1 fruit fly cellular context compared by ENCODE assay signal in the genomic region with DNA sequence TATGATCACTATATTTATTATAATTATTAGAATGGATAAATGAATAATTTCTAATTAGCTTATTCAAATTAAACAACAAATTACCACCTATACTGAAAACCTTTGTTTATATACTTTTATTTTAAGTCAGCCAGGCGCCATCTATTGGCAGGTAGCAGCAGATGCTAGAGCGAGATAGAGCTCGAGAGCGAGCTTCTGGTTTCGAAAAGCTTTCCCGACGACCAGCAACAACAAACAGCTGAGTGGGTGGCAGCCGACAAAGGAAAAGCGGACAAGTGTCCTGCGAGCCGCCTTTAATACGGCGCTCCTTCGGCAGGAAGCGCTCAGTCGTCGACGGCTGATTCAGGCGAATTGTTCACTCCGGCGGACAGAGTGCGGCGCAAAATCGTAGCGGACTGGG.
TF ChIP-seq lines count a peak whose summit lies in the region.

A gene (plus strand): TSS at position 337 of the 400 bp plus-strand sequence.

TF ChIP-seq in whole organism, embryonic, 481 proteins besides CTCF, POLR2A, EP300 and RAD21 (continued from another document and continues in another):
- TF ChIP-seq croc (GFP tag; conservative IDR thresholded peaks at IDR 0.05; lab: Robert Waterston, UW) (no peak), ems (GFP tag; optimal IDR thresholded peaks at IDR 0.05; lab: Kevin White, UChicago) (peak; percentile 33), CG13296 (GFP tag; optimal IDR thresholded peaks at IDR 0.05; lab: Kevin White, UChicago) (peak; percentile 59), odd (GFP tag; optimal IDR thresholded peaks at IDR 0.05; lab: Kevin White, UChicago) (peak; percentile 40), CG10959 (GFP tag; IDR thresholded peaks at IDR 0.05; lab: Robert Waterston, UW) (no peak), Ets65A (GFP tag; lab: Kevin White, UChicago) (peak; percentile 44), Fer1 (GFP tag; optimal IDR thresholded peaks at IDR 0.05; lab: Kevin White, UChicago) (peak; percentile 76), caup (GFP tag; optimal IDR thresholded peaks at IDR 0.05; lab: Kevin White, UChicago; ENCODE audit: severe bottlenecking) (peak; percentile 76), CG3847 (GFP tag; IDR thresholded peaks at IDR 0.05; lab: Robert Waterston, UW) (peak; percentile 25; the same call in 1 of the 2 replicates), Side (GFP tag; optimal IDR thresholded peaks at IDR 0.05; lab: Kevin White, UChicago) (no peak), CG1024 (GFP tag; IDR thresholded peaks at IDR 0.05; lab: Robert Waterston, UW) (0 out of 2 replicates have a peak, but pooled peaks have one; percentile 21), CG2712 (tag; optimal IDR thresholded peaks at IDR 0.05; lab: Kevin White, UChicago) (no peak), gcm2 (GFP tag; optimal IDR thresholded peaks at IDR 0.05; lab: Kevin White, UChicago) (no peak), bowl (GFP tag; IDR thresholded peaks at IDR 0.05; lab: Robert Waterston, UW) (0 out of 2 replicates have a peak, but pooled peaks have one; percentile 18), ind (GFP tag; optimal IDR thresholded peaks at IDR 0.05; lab: Kevin White, UChicago) (peak; percentile 30), CHES-1-like (GFP tag; optimal IDR thresholded peaks at IDR 0.05; lab: Kevin White, UChicago) (no peak), tap (tag; optimal IDR thresholded peaks at IDR 0.05; lab: Kevin White, UChicago) (peak; percentile 34), cwo (GFP tag; optimal IDR thresholded peaks at IDR 0.05; lab: Kevin White, UChicago) (peak; percentile 14), E2f2 (GFP tag; IDR thresholded peaks at IDR 0.05; lab: Robert Waterston, UW) (0 out of 2 replicates have a peak, but pooled peaks have one; percentile 7), CG33213 (GFP tag; optimal IDR thresholded peaks at IDR 0.05; lab: Kevin White, UChicago) (peak; percentile 7), chif (GFP tag; optimal IDR thresholded peaks at IDR 0.05; lab: Kevin White, UChicago) (no peak), Deaf1 (tag; optimal IDR thresholded peaks at IDR 0.05; lab: Kevin White, UChicago) (peak; percentile 92), chn (GFP tag; optimal IDR thresholded peaks at IDR 0.05; lab: Kevin White, UChicago) (peak; percentile 13), Tbp (GFP tag; optimal IDR thresholded peaks at IDR 0.05; lab: Kevin White, UChicago) (no peak), CG30403 (GFP tag; optimal IDR thresholded peaks at IDR 0.05; lab: Kevin White, UChicago) (no peak), CG10147 (GFP tag; optimal IDR thresholded peaks at IDR 0.05; lab: Kevin White, UChicago) (no peak), pfk (GFP tag; optimal IDR thresholded peaks at IDR 0.05; lab: Kevin White, UChicago) (no peak), CG7357 (GFP tag; IDR thresholded peaks at IDR 0.05; lab: Robert Waterston, UW) (0 out of 3 replicates have a peak, but pooled peaks have one; percentile 12), onecut (GFP tag; IDR thresholded peaks at IDR 0.05; lab: Robert Waterston, UW) (peak; percentile 64), zfh1 (GFP tag; IDR thresholded peaks at IDR 0.05; lab: Robert Waterston, UW) (no peak), tin (GFP tag; optimal IDR thresholded peaks at IDR 0.05; lab: Kevin White, UChicago) (peak; percentile 39), Optix (GFP tag; IDR thresholded peaks at IDR 0.05; lab: Robert Waterston, UW) (0 out of 3 replicates have a peak, but pooled peaks have one; percentile 11), CG15269 (tag; optimal IDR thresholded peaks at IDR 0.05; lab: Kevin White, UChicago) (peak; percentile 49), CG9797 (GFP tag; optimal IDR thresholded peaks at IDR 0.05; lab: Kevin White, UChicago) (no peak), CG8944 (GFP tag; optimal IDR thresholded peaks at IDR 0.05; lab: Kevin White, UChicago) (no peak), Ptx1 (GFP tag; IDR thresholded peaks at IDR 0.05; lab: Robert Waterston, UW) (no peak), psq (GFP tag; optimal IDR thresholded peaks at IDR 0.05; lab: Kevin White, UChicago) (no peak), Atf3 (GFP tag; optimal IDR thresholded peaks at IDR 0.05; lab: Kevin White, UChicago) (no peak), br (optimal IDR thresholded peaks at IDR 0.05; lab: Kevin White, UChicago) (no peak), sisA (GFP tag; IDR thresholded peaks at IDR 0.05; lab: Robert Waterston, UW) (no peak), sqz (GFP tag; optimal IDR thresholded peaks at IDR 0.05; lab: Kevin White, UChicago) (peak; percentile 8), CG8290 (GFP tag; optimal IDR thresholded peaks at IDR 0.05; lab: Kevin White, UChicago) (no peak), CG8290 (tag; optimal IDR thresholded peaks at IDR 0.05; lab: Kevin White, UChicago) (peak in 1 of 2 experiments; percentile 44), CG2120 (GFP tag; optimal IDR thresholded peaks at IDR 0.05; lab: Kevin White, UChicago) (no peak), D (optimal IDR thresholded peaks at IDR 0.05; lab: Kevin White, UChicago) (no peak), D (GFP tag; optimal IDR thresholded peaks at IDR 0.05; lab: Kevin White, UChicago) (peak; percentile 9), HmgD (GFP tag; optimal IDR thresholded peaks at IDR 0.05; lab: Kevin White, UChicago) (no peak), CG13624 (GFP tag; optimal IDR thresholded peaks at IDR 0.05; lab: Kevin White, UChicago) (no peak), Nf-YC (tag; optimal IDR thresholded peaks at IDR 0.05; lab: Kevin White, UChicago) (peak; percentile 19), disco-r (GFP tag; optimal IDR thresholded peaks at IDR 0.05; lab: Kevin White, UChicago) (no peak), vnd (GFP tag; IDR thresholded peaks at IDR 0.05; lab: Robert Waterston, UW; ENCODE audit: partially characterized antibody) (no peak), jigr1 (GFP tag; IDR thresholded peaks at IDR 0.05; lab: Robert Waterston, UW) (no peak), emc (GFP tag; optimal IDR thresholded peaks at IDR 0.05; lab: Kevin White, UChicago) (no peak), stc (GFP tag; IDR thresholded peaks at IDR 0.05; lab: Robert Waterston, UW) (no peak), row (GFP tag; IDR thresholded peaks at IDR 0.05; lab: Robert Waterston, UW) (no peak), CG12942 (GFP tag; optimal IDR thresholded peaks at IDR 0.05; lab: Kevin White, UChicago) (no peak), Vsx1 (GFP tag; optimal IDR thresholded peaks at IDR 0.05; lab: Kevin White, UChicago) (no peak), CG16779 (GFP tag; IDR thresholded peaks at IDR 0.05; lab: Robert Waterston, UW) (no peak), ash1 (GFP tag; optimal IDR thresholded peaks at IDR 0.05; lab: Kevin White, UChicago) (no peak), al (GFP tag; IDR thresholded peaks at IDR 0.05; lab: Robert Waterston, UW) (no peak), CG4707 (GFP tag; optimal IDR thresholded peaks at IDR 0.05; lab: Kevin White, UChicago) (peak; percentile 57), lov (optimal IDR thresholded peaks at IDR 0.05; lab: Kevin White, UChicago) (no peak), lov (GFP tag; IDR thresholded peaks at IDR 0.05; lab: Robert Waterston, UW) (no peak), CG11696 (GFP tag; IDR thresholded peaks at IDR 0.05; lab: Robert Waterston, UW) (no peak), ato (GFP tag; IDR thresholded peaks at IDR 0.05; lab: Robert Waterston, UW; ENCODE audit: partially characterized antibody) (no peak), CG7987 (GFP tag; optimal IDR thresholded peaks at IDR 0.05; lab: Kevin White, UChicago) (peak; percentile 72), CG3838 (GFP tag; optimal IDR thresholded peaks at IDR 0.05; lab: Kevin White, UChicago) (no peak), Abd-B (GFP tag; optimal IDR thresholded peaks at IDR 0.05; lab: Kevin White, UChicago) (no peak), gem (tag; optimal IDR thresholded peaks at IDR 0.05; lab: Kevin White, UChicago) (peak; percentile 7), CG12744 (GFP tag; optimal IDR thresholded peaks at IDR 0.05; lab: Kevin White, UChicago) (no peak), CG30431 (GFP tag; optimal IDR thresholded peaks at IDR 0.05; lab: Kevin White, UChicago) (no peak), Mrtf (GFP tag; IDR thresholded peaks at IDR 0.05; lab: Robert Waterston, UW) (no peak), Gsc (GFP tag; IDR thresholded peaks at IDR 0.05; lab: Robert Waterston, UW) (no peak), Oli (tag; optimal IDR thresholded peaks at IDR 0.05; lab: Kevin White, UChicago) (peak; percentile 29), CG10321 (GFP tag; IDR thresholded peaks at IDR 0.05; lab: Robert Waterston, UW) (no peak), NC2α (GFP tag; optimal IDR thresholded peaks at IDR 0.05; lab: Kevin White, UChicago) (no peak), NC2β (GFP tag; optimal IDR thresholded peaks at IDR 0.05; lab: Kevin White, UChicago) (no peak), kah (GFP tag; optimal IDR thresholded peaks at IDR 0.05; lab: Kevin White, UChicago) (peak; percentile 64), Gug (GFP tag; IDR thresholded peaks at IDR 0.05; lab: Robert Waterston, UW) (no peak), CG10543 (GFP tag; optimal IDR thresholded peaks at IDR 0.05; lab: Kevin White, UChicago) (peak; percentile 2), CG7928 (GFP tag; optimal IDR thresholded peaks at IDR 0.05; lab: Kevin White, UChicago) (peak; percentile 3), HLHmδ (GFP tag; optimal IDR thresholded peaks at IDR 0.05; lab: Kevin White, UChicago) (no peak), bigmax (GFP tag; optimal IDR thresholded peaks at IDR 0.05; lab: Kevin White, UChicago) (no peak), CG10431 (GFP tag; optimal IDR thresholded peaks at IDR 0.05; lab: Kevin White, UChicago) (no peak), CG13424 (tag; optimal IDR thresholded peaks at IDR 0.05; lab: Kevin White, UChicago) (peak; percentile 40), Sox100B (GFP tag; optimal IDR thresholded peaks at IDR 0.05; lab: Kevin White, UChicago) (peak; percentile 45), CG16863 (GFP tag; optimal IDR thresholded peaks at IDR 0.05; lab: Kevin White, UChicago) (no peak), chinmo (GFP tag; IDR thresholded peaks at IDR 0.05; lab: Robert Waterston, UW; ENCODE audit: partially characterized antibody) (no peak), CkIIα-i1 (GFP tag; IDR thresholded peaks at IDR 0.05; lab: Robert Waterston, UW) (no peak), Dip3 (GFP tag; optimal IDR thresholded peaks at IDR 0.05; lab: Kevin White, UChicago) (no peak), Xbp1 (GFP tag; optimal IDR thresholded peaks at IDR 0.05; lab: Kevin White, UChicago) (peak; percentile 44), amos (GFP tag; IDR thresholded peaks at IDR 0.05; lab: Robert Waterston, UW; ENCODE audit: partially characterized antibody) (no peak), kay (GFP tag; optimal IDR thresholded peaks at IDR 0.05; lab: Kevin White, UChicago) (no peak), CG15011 (GFP tag; optimal IDR thresholded peaks at IDR 0.05; lab: Kevin White, UChicago) (no peak), Drgx (GFP tag; IDR thresholded peaks at IDR 0.05; lab: Robert Waterston, UW) (no peak), Asciz (GFP tag; optimal IDR thresholded peaks at IDR 0.05; lab: Kevin White, UChicago) (peak; percentile 29), Doc3 (GFP tag; IDR thresholded peaks at IDR 0.05; lab: Robert Waterston, UW; ENCODE audit: partially characterized antibody) (no peak), CG17361 (GFP tag; IDR thresholded peaks at IDR 0.05; lab: Robert Waterston, UW) (no peak), oc (tag; optimal IDR thresholded peaks at IDR 0.05; lab: Kevin White, UChicago) (no peak), luna (GFP tag; optimal IDR thresholded peaks at IDR 0.05; lab: Kevin White, UChicago) (no peak), Dip2 (GFP tag; IDR thresholded peaks at IDR 0.05; lab: Robert Waterston, UW) (no peak), CG10462 (GFP tag; optimal IDR thresholded peaks at IDR 0.05; lab: Kevin White, UChicago) (no peak), scrt (GFP tag; optimal IDR thresholded peaks at IDR 0.05; lab: Kevin White, UChicago) (peak; percentile 47), HLH4C (GFP tag; IDR thresholded peaks at IDR 0.05; lab: Robert Waterston, UW; ENCODE audit: partially characterized antibody) (no peak), jumu (GFP tag; optimal IDR thresholded peaks at IDR 0.05; lab: Kevin White, UChicago) (no peak), CG2129 (GFP tag; IDR thresholded peaks at IDR 0.05; lab: Robert Waterston, UW; ENCODE audit: partially characterized antibody) (no peak), CG4617 (GFP tag; optimal IDR thresholded peaks at IDR 0.05; lab: Kevin White, UChicago; ENCODE audit: borderline replicate concordance) (no peak), Lim3 (GFP tag; IDR thresholded peaks at IDR 0.05; lab: Robert Waterston, UW) (no peak), CG17385 (GFP tag; optimal IDR thresholded peaks at IDR 0.05; lab: Kevin White, UChicago) (peak; percentile 54), jing (GFP tag; optimal IDR thresholded peaks at IDR 0.05; lab: Kevin White, UChicago) (no peak), gce (GFP tag; IDR thresholded peaks at IDR 0.05; lab: Robert Waterston, UW) (peak; percentile 69; the same call in 2 of the 3 replicates), BEAF-32 (GFP tag; optimal IDR thresholded peaks at IDR 0.05; lab: Kevin White, UChicago) (no peak), Fer3 (tag; optimal IDR thresholded peaks at IDR 0.05; lab: Kevin White, UChicago) (peak; percentile 30), NfI (GFP tag; optimal IDR thresholded peaks at IDR 0.05; lab: Kevin White, UChicago) (peak; percentile 70), CG12219 (GFP tag; optimal IDR thresholded peaks at IDR 0.05; lab: Kevin White, UChicago) (peak; percentile 36), Bgb (GFP tag; IDR thresholded peaks at IDR 0.05; lab: Robert Waterston, UW; ENCODE audit: partially characterized antibody) (no peak; the same call in 1 of the 2 replicates), crc (GFP tag; optimal IDR thresholded peaks at IDR 0.05; lab: Kevin White, UChicago) (no peak), Bdp1 (GFP tag; optimal IDR thresholded peaks at IDR 0.05; lab: Kevin White, UChicago) (no peak), schlank (tag; optimal IDR thresholded peaks at IDR 0.05; lab: Kevin White, UChicago) (no peak), grn (GFP tag; optimal IDR thresholded peaks at IDR 0.05; lab: Kevin White, UChicago) (no peak), Meics (GFP tag; optimal IDR thresholded peaks at IDR 0.05; lab: Kevin White, UChicago) (peak; percentile 73), CG8281 (tag; optimal IDR thresholded peaks at IDR 0.05; lab: Kevin White, UChicago) (no peak), CG9437 (GFP tag; optimal IDR thresholded peaks at IDR 0.05; lab: Kevin White, UChicago) (peak; percentile 18), E2f1 (GFP tag; IDR thresholded peaks at IDR 0.05; lab: Robert Waterston, UW) (peak; percentile 52; the same call in 1 of the 2 replicates), sens (GFP tag; lab: Kevin White, UChicago) (peak; percentile 73), fd64A (GFP tag; optimal IDR thresholded peaks at IDR 0.05; lab: Kevin White, UChicago) (peak; percentile 13), CG1832 (GFP tag; optimal IDR thresholded peaks at IDR 0.05; lab: Kevin White, UChicago) (peak; percentile 39), Aef1 (GFP tag; IDR thresholded peaks at IDR 0.05; lab: Robert Waterston, UW) (0 out of 3 replicates have a peak, but pooled peaks have one; percentile 17), CG2116 (GFP tag; optimal IDR thresholded peaks at IDR 0.05; lab: Kevin White, UChicago) (no peak)
